Fruit fly (Drosophila melanogaster): Measurements from ENCODE around the gene CG33340.

Gene CG33340

DNA sequence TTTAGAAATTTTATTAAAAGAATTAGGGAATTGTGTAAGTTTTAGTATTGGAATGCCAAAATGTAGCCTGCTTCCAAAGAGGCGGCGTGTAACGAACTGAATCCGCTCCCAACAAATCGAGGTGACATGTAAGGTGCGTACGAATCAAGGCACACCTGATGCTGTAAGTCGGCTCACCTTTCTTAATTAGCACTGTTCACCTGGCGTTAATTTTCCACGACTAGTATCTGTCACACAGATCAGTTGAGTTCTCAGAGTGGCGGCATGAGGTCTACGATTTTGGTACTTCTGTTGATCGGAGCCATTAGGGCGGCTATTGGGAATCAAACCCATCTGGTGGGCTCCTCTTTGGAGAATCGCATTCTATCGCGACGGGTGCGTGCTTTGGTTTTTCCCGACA is 1.4 kb upstream of the CG33340 start, which contains the start of the genes CG5762 and CG33339:
TSS of gene CG5762 (minus strand) at position 101 of the 400 bp plus-strand sequence.
TSS of gene CG33339 (plus strand) at position 265 of the 400 bp plus-strand sequence.
- TF ChIP-seq CG12768 (GFP tag; optimal IDR thresholded peaks at IDR 0.05) (no peak), CG33017 (tag; optimal IDR thresholded peaks at IDR 0.05) (no peak), tj (GFP tag; optimal IDR thresholded peaks at IDR 0.05) (no peak), CG7045 (GFP tag; optimal IDR thresholded peaks at IDR 0.05) (no peak)

DNA sequence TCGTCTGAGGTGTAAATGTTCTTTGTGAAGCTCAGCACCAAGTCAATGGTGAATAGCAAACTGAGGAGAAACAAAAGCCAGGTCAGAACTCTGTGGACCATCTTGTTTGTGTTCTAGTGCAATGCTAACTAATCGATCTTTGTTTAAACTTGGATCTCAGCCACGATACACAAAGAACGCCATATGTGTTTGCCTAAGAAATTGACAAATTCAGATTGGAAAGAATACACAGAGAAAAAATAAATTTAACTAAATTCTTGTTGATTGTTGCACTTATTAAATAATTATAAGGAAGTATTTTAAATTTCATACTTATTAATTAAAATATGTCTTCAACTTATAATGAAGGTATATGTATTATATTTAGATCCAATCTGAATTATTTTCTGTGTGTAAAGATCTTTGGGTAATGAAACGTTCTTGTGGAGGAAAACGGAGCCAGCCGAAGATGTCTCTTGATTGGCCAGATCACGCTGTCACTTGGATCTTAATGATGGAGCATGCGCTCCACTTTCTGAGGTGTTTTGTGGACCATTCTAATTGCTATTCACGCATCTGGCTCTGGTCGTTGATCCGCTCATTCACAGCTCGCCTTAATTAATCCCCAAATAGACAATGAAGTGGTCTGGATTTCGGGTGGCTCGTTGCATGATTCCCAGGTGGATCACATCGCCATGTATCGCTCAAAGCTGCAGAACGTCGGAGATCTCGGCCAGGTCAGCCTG is 2.1 kb downstream of the CG33340 start, which contains the start of the genes CG17784 and CG13613:
TSS of gene CG17784 (minus strand) at position 101 of the 725 bp plus-strand sequence.
TSS of gene CG13613 (plus strand) at position 675 of the 725 bp plus-strand sequence.
- TF ChIP-seq CG1620 (GFP tag; optimal IDR thresholded peaks at IDR 0.05) (no peak), CG33017 (tag; optimal IDR thresholded peaks at IDR 0.05) (no peak), Hr96 (GFP tag; optimal IDR thresholded peaks at IDR 0.05) (no peak), Crg-1 (GFP tag; optimal IDR thresholded peaks at IDR 0.05) (no peak), CG5204 (GFP tag; optimal IDR thresholded peaks at IDR 0.05) (no peak), CG12768 (GFP tag; optimal IDR thresholded peaks at IDR 0.05) (no peak), CG14711 (tag; optimal IDR thresholded peaks at IDR 0.05) (no peak)

DNA sequence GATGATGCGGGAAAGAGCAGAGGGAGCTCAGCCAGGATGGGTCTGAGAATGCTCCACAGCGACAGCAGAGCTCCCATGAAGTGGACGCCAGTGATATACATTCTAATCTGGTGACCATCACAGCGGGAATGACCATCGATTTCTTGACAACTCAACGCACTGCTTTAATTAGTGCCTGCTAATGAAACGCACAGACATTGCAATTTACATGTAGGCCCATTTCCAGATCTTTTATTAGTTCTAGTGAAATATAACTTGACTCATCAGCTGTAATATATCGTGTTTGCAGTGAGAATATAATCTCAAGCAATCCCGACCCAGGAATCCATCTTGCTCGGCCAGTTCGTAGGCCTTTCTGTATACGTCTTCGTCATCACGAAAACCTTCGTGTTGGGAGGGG is 4.2 kb downstream of the CG33340 start, which contains the start of gene CG42811:
TSS of gene CG42811 (minus strand) at position 101 of the 400 bp plus-strand sequence.
- no peak for TF ChIP-seq Hr96 (GFP tag; optimal IDR thresholded peaks at IDR 0.05)
- TF ChIP-seq CG14711 (tag; optimal IDR thresholded peaks at IDR 0.05), result no peak
- no peak for TF ChIP-seq pad (GFP tag; optimal IDR thresholded peaks at IDR 0.05)
- no peak for TF ChIP-seq CG12768 (GFP tag; optimal IDR thresholded peaks at IDR 0.05)
- no peak for TF ChIP-seq CG7101 (tag; optimal IDR thresholded peaks at IDR 0.05)
- no peak for TF ChIP-seq CG7045 (GFP tag; optimal IDR thresholded peaks at IDR 0.05)
- TF ChIP-seq cic (GFP tag; optimal IDR thresholded peaks at IDR 0.05), result no peak
- no peak for TF ChIP-seq bab1 (GFP tag; optimal IDR thresholded peaks at IDR 0.05)
- TF ChIP-seq CG1620 (GFP tag; optimal IDR thresholded peaks at IDR 0.05), result no peak
- TF ChIP-seq cnc (optimal IDR thresholded peaks at IDR 0.05), result no peak
- TF ChIP-seq toe (GFP tag; optimal IDR thresholded peaks at IDR 0.05), result no peak

DNA sequence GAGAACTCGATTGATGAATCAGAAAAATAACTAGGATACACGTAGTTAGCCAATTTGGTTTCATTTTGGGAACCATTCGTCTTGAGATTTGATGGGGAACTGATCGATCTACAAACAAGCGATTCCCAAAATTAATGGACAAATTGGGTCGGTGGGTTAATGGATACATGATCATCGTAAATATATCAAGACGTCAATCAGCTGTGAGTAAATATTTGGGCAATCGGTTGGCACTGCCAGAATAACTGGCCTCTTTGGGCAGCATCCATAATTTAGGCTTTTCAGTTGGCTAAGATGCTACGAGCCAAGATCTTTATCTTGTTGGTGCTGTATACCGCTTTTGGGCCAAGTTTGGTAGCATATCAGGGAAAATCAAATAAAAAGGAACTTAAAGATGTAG is 5.1 kb downstream of the CG33340 start, which contains the start of the genes CG42812 and CG33341:
TSS of gene CG42812 (minus strand) at position 101 of the 400 bp plus-strand sequence.
TSS of gene CG33341 (plus strand) at position 295 of the 400 bp plus-strand sequence.
- TF ChIP-seq Hr96 (GFP tag; optimal IDR thresholded peaks at IDR 0.05), result no peak
- no peak for TF ChIP-seq CG7045 (GFP tag; optimal IDR thresholded peaks at IDR 0.05)
- TF ChIP-seq bab1 (GFP tag; optimal IDR thresholded peaks at IDR 0.05), result no peak
- TF ChIP-seq tj (GFP tag; optimal IDR thresholded peaks at IDR 0.05), result no peak
- no peak for TF ChIP-seq CG12768 (GFP tag; optimal IDR thresholded peaks at IDR 0.05)
- no peak for TF ChIP-seq ovo (GFP tag; optimal IDR thresholded peaks at IDR 0.05)
- TF ChIP-seq cnc (optimal IDR thresholded peaks at IDR 0.05), result no peak
- TF ChIP-seq toe (GFP tag; optimal IDR thresholded peaks at IDR 0.05), result no peak
- TF ChIP-seq CG5204 (GFP tag; optimal IDR thresholded peaks at IDR 0.05), result no peak
- TF ChIP-seq cic (GFP tag; optimal IDR thresholded peaks at IDR 0.05), result no peak
- TF ChIP-seq pad (GFP tag; optimal IDR thresholded peaks at IDR 0.05), result no peak

DNA sequence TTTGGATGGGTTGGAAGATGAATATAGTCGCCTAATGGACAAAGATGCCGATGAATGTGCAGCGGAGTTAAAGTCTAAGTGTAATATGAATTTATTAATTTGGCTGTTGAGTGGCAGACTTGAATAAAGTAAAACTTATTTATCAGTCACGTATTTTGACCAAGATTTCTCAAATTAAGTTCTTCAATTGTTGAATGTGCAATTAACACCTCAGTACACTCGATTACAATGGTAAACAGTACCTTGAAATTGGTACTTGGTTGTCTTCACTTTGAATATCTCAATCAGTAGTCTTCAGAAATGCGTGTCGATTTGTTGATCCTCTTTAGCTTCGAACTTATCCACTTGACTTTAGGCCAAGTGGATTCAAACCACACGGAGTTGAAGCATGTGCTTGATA is 6.3 kb downstream of the CG33340 start, which contains the start of gene CG13614:
TSS of gene CG13614 (plus strand) at position 301 of the 400 bp plus-strand sequence.
- no peak for TF ChIP-seq CG33017 (tag; optimal IDR thresholded peaks at IDR 0.05)
- TF ChIP-seq bab1 (GFP tag; optimal IDR thresholded peaks at IDR 0.05), result no peak
- TF ChIP-seq cic (GFP tag; optimal IDR thresholded peaks at IDR 0.05), result no peak
- no peak for TF ChIP-seq CG11617 (GFP tag; optimal IDR thresholded peaks at IDR 0.05)
- no peak for TF ChIP-seq CG12768 (GFP tag; optimal IDR thresholded peaks at IDR 0.05)
- no peak for TF ChIP-seq ovo (GFP tag; optimal IDR thresholded peaks at IDR 0.05)
- TF ChIP-seq pad (GFP tag; optimal IDR thresholded peaks at IDR 0.05), result no peak
- TF ChIP-seq toe (GFP tag; optimal IDR thresholded peaks at IDR 0.05), result no peak

DNA sequence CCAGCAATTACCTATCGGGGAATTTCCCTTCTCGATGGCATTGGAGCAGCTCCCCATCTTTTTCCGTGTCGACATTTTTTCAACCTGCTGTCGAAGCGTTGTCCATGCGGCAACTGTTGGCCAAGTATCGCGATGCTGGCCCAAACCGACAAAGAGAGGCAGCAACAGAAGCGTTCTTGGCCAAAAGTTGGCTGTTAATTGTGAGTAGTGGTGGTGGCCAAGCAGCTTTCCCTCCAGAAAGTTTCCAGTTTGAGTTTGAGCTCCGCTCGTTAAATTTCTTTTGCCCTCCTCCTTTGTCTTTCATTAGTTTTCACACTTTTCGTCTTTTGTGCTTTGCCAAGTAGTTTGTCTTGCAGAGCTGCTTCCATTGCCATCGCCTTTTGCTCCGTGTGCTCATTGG is 9.7 kb downstream of the CG33340 start, which contains the start of gene CG17782:
TSS of gene CG17782 (minus strand) at position 101 of the 400 bp plus-strand sequence.
- no peak for TF ChIP-seq bab1 (GFP tag; optimal IDR thresholded peaks at IDR 0.05)
- no peak for TF ChIP-seq CG5204 (GFP tag; optimal IDR thresholded peaks at IDR 0.05)
- no peak for TF ChIP-seq kay (GFP tag; ENCODE audit: borderline replicate concordance)
- TF ChIP-seq CG7045 (GFP tag; optimal IDR thresholded peaks at IDR 0.05), result no peak

DNA sequence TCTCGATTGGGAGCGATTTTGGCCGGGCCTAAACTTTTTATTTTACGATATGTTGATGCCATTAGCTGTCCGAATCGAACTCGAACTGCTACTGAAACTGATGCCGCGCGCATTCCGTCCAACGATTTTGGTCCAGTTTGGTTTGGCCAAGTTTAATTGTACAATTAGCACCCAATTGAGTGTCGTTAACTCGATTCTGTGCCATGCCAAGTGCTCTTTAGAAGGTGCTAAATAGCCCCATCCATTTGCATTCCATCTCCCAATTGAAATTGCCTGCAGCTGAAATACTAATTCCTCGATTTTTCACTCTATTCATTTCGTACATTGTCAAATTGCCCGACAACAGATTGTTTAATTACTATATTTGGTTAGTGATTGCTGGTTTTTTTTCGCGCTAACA is 12.6 kb downstream of the CG33340 start, which contains the start of gene CG17781:
TSS of gene CG17781 (minus strand) at position 101 of the 400 bp plus-strand sequence.
- no peak for TF ChIP-seq CG11617 (GFP tag; optimal IDR thresholded peaks at IDR 0.05)
- no peak for TF ChIP-seq bab1 (GFP tag; optimal IDR thresholded peaks at IDR 0.05)
- TF ChIP-seq tj (GFP tag; optimal IDR thresholded peaks at IDR 0.05), result no peak
- no peak for TF ChIP-seq ovo (GFP tag; optimal IDR thresholded peaks at IDR 0.05)
- TF ChIP-seq CG1620 (GFP tag; optimal IDR thresholded peaks at IDR 0.05), result no peak
- TF ChIP-seq pad (GFP tag; optimal IDR thresholded peaks at IDR 0.05), result no peak
- no peak for TF ChIP-seq cic (GFP tag; optimal IDR thresholded peaks at IDR 0.05)
- no peak for TF ChIP-seq cnc (optimal IDR thresholded peaks at IDR 0.05)
- TF ChIP-seq kay (GFP tag; ENCODE audit: borderline replicate concordance), result no peak
- no peak for TF ChIP-seq toe (GFP tag; optimal IDR thresholded peaks at IDR 0.05)

Measured in whole organism, adult.